Worm (Caenorhabditis elegans) whole organism, L1 larva: Measurements from ENCODE around the gene exos-4.2.

Experiments
- aha-1 ChIP-seq: fragments of 150-350 bp; optimal IDR thresholded peaks from 2 replicates; lab custom pipeline; 2014; ENCODE audit warnings: missing biosample characterization, missing genetic modification characterization
- ama-1 ChIP-seq: fragments of 150-350 bp; optimal IDR thresholded peaks from 2 replicates; lab custom pipeline; 2014
- ceh-82 ChIP-seq, 3 experiments: fragments of 150-350 bp in 1 of 3; sonication (generic microtip) in 2 of 3; optimal IDR thresholded peaks; 2 replicates each; lab custom pipeline; 2014 to 2017; ENCODE audit warnings: missing biosample characterization in 3 of 3, missing genetic modification characterization in 3 of 3
- ceh-88 ChIP-seq: fragments of 200-800 bp; sonication (Bioruptor generic); IDR thresholded peaks from 2 replicates; pipeline ENCODE4 v1.3.6; 2022; ENCODE audit warnings: missing genetic modification characterization, missing compliant biosample characterization
- ces-1 ChIP-seq: fragments of 150-350 bp; optimal IDR thresholded peaks from 2 replicates; lab custom pipeline; 2014; ENCODE audit warnings: missing biosample characterization, missing genetic modification reagents, missing genetic modification characterization
- egl-13 ChIP-seq: sonication (generic microtip); optimal IDR thresholded peaks from 2 replicates; lab custom pipeline; 2016; ENCODE audit warnings: missing genotype, missing genetic modification reagents, missing genetic modification characterization, missing compliant biosample characterization
- fkh-10 ChIP-seq: sonication (generic microtip); optimal IDR thresholded peaks from 2 replicates; lab custom pipeline; 2017; ENCODE audit warnings: missing biosample characterization, missing genetic modification reagents, missing genetic modification characterization
- hlh-17 ChIP-seq: fragments of 200-800 bp; sonication (Bioruptor generic); optimal IDR thresholded peaks from 2 replicates; lab custom pipeline; 2018; ENCODE audit warnings: missing genetic modification characterization, mild to moderate bottlenecking, missing compliant biosample characterization, moderate library complexity, borderline replicate concordance
- isw-1 ChIP-seq: fragments of 200-800 bp; sonication (Bioruptor generic); IDR thresholded peaks from 2 replicates; pipeline ENCODE4 v1.3.6; 2022; ENCODE audit warnings: missing genetic modification characterization, missing compliant biosample characterization
- jun-1 ChIP-seq: fragments of 150-350 bp; optimal IDR thresholded peaks from 2 replicates; lab custom pipeline; 2014; ENCODE audit warnings: missing biosample characterization, missing genetic modification reagents, missing genetic modification characterization
- mab-9 ChIP-seq: fragments of 200-800 bp; sonication (Bioruptor generic); IDR thresholded peaks from 2 replicates; pipeline ENCODE4 v1.3.6; 2022; ENCODE audit warnings: missing genetic modification reagents, missing genetic modification characterization, missing compliant biosample characterization
- nhr-11 ChIP-seq: fragments of 150-350 bp; optimal IDR thresholded peaks from 2 replicates; lab custom pipeline; 2014; ENCODE audit warnings: missing biosample characterization, missing genetic modification characterization
- nhr-12 ChIP-seq: sonication (generic microtip); optimal IDR thresholded peaks from 2 replicates; lab custom pipeline; 2017; ENCODE audit warnings: missing biosample characterization, missing genetic modification characterization
- nhr-76 ChIP-seq: sonication (generic microtip); optimal IDR thresholded peaks from 2 replicates; lab custom pipeline; 2017; ENCODE audit warnings: missing biosample characterization, missing genetic modification characterization

- TF ChIP-seq nhr-11, result no peak
- TF ChIP-seq egl-13, result no peak
- no peak for TF ChIP-seq isw-1
- no peak for TF ChIP-seq ama-1
- TF ChIP-seq aha-1 (tag; lab: Kevin White, UChicago), result no peak
- TF ChIP-seq nhr-76 (tag; lab: Kevin White, UChicago), result no peak
- TF ChIP-seq mab-9 (GFP tag; lab: Robert Waterston, UW), result no peak
- TF ChIP-seq ces-1, result no peak
- TF ChIP-seq nhr-12 (tag; lab: Kevin White, UChicago), result no peak
- no peak for TF ChIP-seq ceh-82 (tag; optimal IDR thresholded peaks at IDR 0.05; lab: Kevin White, UChicago)
- TF ChIP-seq fkh-10 (GFP tag; lab: Kevin White, UChicago), result no peak
- TF ChIP-seq jun-1, result no peak
- TF ChIP-seq ceh-88 (GFP tag; lab: Robert Waterston, UW), result no peak
- TF ChIP-seq hlh-17 (GFP tag; lab: Kevin White, UChicago), result no peak
Measured at ce11 chrIII:873432-873831, 13.4 kb downstream of the exos-4.2 start, which contains the start of gene clc-19.
